Worm (Caenorhabditis elegans): ENCODE data around the gene F52D1.2.

Gene F52D1.2

ce11 chrX:410073-410572 lies 39.9 kb downstream of the F52D1.2 start (continued):
- no peak for TF ChIP-seq Y5F2A.4 (GFP tag; optimal IDR thresholded peaks at IDR 0.05)
- TF ChIP-seq nhr-11 (tag; optimal IDR thresholded peaks at IDR 0.05) = peak; percentile 81
- TF ChIP-seq pqm-1 (tag; optimal IDR thresholded peaks at IDR 0.05) = no peak
- TF ChIP-seq lir-3 (tag; optimal IDR thresholded peaks at IDR 0.05) = peak; percentile 84
- no peak for TF ChIP-seq mxl-2 (GFP tag; conservative IDR thresholded peaks at IDR 0.05)
- TF ChIP-seq saeg-2 (GFP tag; IDR thresholded peaks at IDR 0.05) = no peak
- TF ChIP-seq unc-62 (GFP tag; optimal IDR thresholded peaks at IDR 0.05 in 1 of 2) = peak in 1 of 2 experiments; percentile 90
- no peak for TF ChIP-seq unc-62 (tag; optimal IDR thresholded peaks at IDR 0.05)
- no peak for TF ChIP-seq Y105C5A.15 (GFP tag; IDR thresholded peaks at IDR 0.05)
- TF ChIP-seq gei-8 (GFP tag; optimal IDR thresholded peaks at IDR 0.05) = peak; percentile 75
- TF ChIP-seq ceh-28 (tag; optimal IDR thresholded peaks at IDR 0.05) = peak; percentile 66
- peak; percentile 88 for TF ChIP-seq nhr-6 (tag; optimal IDR thresholded peaks at IDR 0.05)
- 0 out of 2 replicates have a peak, but pooled peaks have one; percentile 70 for TF ChIP-seq snpc-1.2 (GFP tag; IDR thresholded peaks at IDR 0.05)
- TF ChIP-seq mep-1 (tag; optimal IDR thresholded peaks at IDR 0.05) = peak; percentile 97
- peak; percentile 81 for TF ChIP-seq vab-7 (GFP tag; IDR thresholded peaks at IDR 0.05)
- TF ChIP-seq zip-2 (tag; optimal IDR thresholded peaks at IDR 0.05) = peak; percentile 82
- TF ChIP-seq R02D3.7 (tag; optimal IDR thresholded peaks at IDR 0.05) = no peak
- TF ChIP-seq ztf-7 (tag; optimal IDR thresholded peaks at IDR 0.05) = peak; percentile 70
- TF ChIP-seq spr-1 (tag; optimal IDR thresholded peaks at IDR 0.05) = peak; percentile 93
- TF ChIP-seq skn-1 (tag; optimal IDR thresholded peaks at IDR 0.05) = no peak
- TF ChIP-seq madf-9 (GFP tag; conservative IDR thresholded peaks at IDR 0.05) = peak; percentile 61; the same call in 1 of the 2 replicates
- peak; percentile 83 for TF ChIP-seq mes-2 (tag; optimal IDR thresholded peaks at IDR 0.05; ENCODE audit: poor library complexity, severe bottlenecking)
- TF ChIP-seq hlh-11 (tag; optimal IDR thresholded peaks at IDR 0.05) = peak; percentile 89
- TF ChIP-seq ceh-44 (GFP tag; IDR thresholded peaks at IDR 0.05) = no peak
- no peak for TF ChIP-seq cey-2 (tag; optimal IDR thresholded peaks at IDR 0.05; ENCODE audit: borderline replicate concordance, insufficient read depth)
- peak; percentile 70 for TF ChIP-seq zag-1 (tag; optimal IDR thresholded peaks at IDR 0.05)
- peak; percentile 79 for TF ChIP-seq ceh-20 (GFP tag; IDR thresholded peaks at IDR 0.05)
- peak in 1 of 2 experiments; percentile 26 for TF ChIP-seq ZK546.5 (tag; optimal IDR thresholded peaks at IDR 0.05)
- peak; percentile 96 for TF ChIP-seq T26A8.4 (GFP tag; IDR thresholded peaks at IDR 0.05)
- TF ChIP-seq arid-1 (GFP tag; conservative IDR thresholded peaks at IDR 0.05) = peak; percentile 31; the same call in 1 of the 2 replicates
- no peak for TF ChIP-seq ztf-11 (tag; optimal IDR thresholded peaks at IDR 0.05)
- TF ChIP-seq ama-1 (optimal IDR thresholded peaks at IDR 0.05) = no peak
- no peak for TF ChIP-seq ceh-62 (tag; optimal IDR thresholded peaks at IDR 0.05)

ce11 chrX:404597-404996 lies 45.4 kb downstream of the F52D1.2 start, which contains the start of gene R04A9.1:
R04A9.1 (plus strand) TSS chrX:404897.
- no peak for TF ChIP-seq nhr-25 (tag; optimal IDR thresholded peaks at IDR 0.05; ENCODE audit: borderline replicate concordance, insufficient read depth)
- TF ChIP-seq pha-4 (GFP tag; IDR thresholded peaks at IDR 0.05) = no peak
- TF ChIP-seq pha-4 (tag; optimal IDR thresholded peaks at IDR 0.05) = no peak
- no peak for TF ChIP-seq nhr-6 (tag; optimal IDR thresholded peaks at IDR 0.05)
- TF ChIP-seq daf-16 (GFP tag; optimal IDR thresholded peaks at IDR 0.05) = no peak
- no peak for TF ChIP-seq daf-16 (tag; optimal IDR thresholded peaks at IDR 0.05)
- no peak for TF ChIP-seq lin-13 (GFP tag; optimal IDR thresholded peaks at IDR 0.05)
- no peak for TF ChIP-seq ztf-7 (tag; optimal IDR thresholded peaks at IDR 0.05)
- TF ChIP-seq zfp-2 (tag; optimal IDR thresholded peaks at IDR 0.05) = no peak
- TF ChIP-seq fkh-10 (GFP tag; optimal IDR thresholded peaks at IDR 0.05) = no peak
- no peak for TF ChIP-seq Y48G9A.11 (GFP tag; IDR thresholded peaks at IDR 0.05)
- no peak for TF ChIP-seq lsy-2 (tag; optimal IDR thresholded peaks at IDR 0.05)
- no peak for TF ChIP-seq rbr-2 (tag; optimal IDR thresholded peaks at IDR 0.05)
- no peak for TF ChIP-seq unc-39 (tag; optimal IDR thresholded peaks at IDR 0.05)
- no peak for TF ChIP-seq nhr-42 (GFP tag; IDR thresholded peaks at IDR 0.05)
- TF ChIP-seq zfp-3 (GFP tag; conservative IDR thresholded peaks at IDR 0.05) = no peak
- TF ChIP-seq lir-3 (tag; optimal IDR thresholded peaks at IDR 0.05) = no peak
- no peak for TF ChIP-seq ceh-28 (tag; optimal IDR thresholded peaks at IDR 0.05)
- TF ChIP-seq saeg-2 (GFP tag; IDR thresholded peaks at IDR 0.05) = no peak
- no peak for TF ChIP-seq arid-1 (GFP tag; conservative IDR thresholded peaks at IDR 0.05)
- no peak for TF ChIP-seq ceh-82 (tag; optimal IDR thresholded peaks at IDR 0.05)
